Fruit fly (Drosophila melanogaster): Measurements from ENCODE around the gene TTLL3B.

Gene TTLL3B

dm6 chr2L:6717460-6717859 lies 15.2 kb upstream of the TTLL3B start, which contains the start of gene Aatf (continued):
- no peak for TF ChIP-seq pros (GFP tag; optimal IDR thresholded peaks at IDR 0.05)
- TF ChIP-seq CG1603 (tag; optimal IDR thresholded peaks at IDR 0.05): peak; percentile 64
- TF ChIP-seq Taf1 (GFP tag; IDR thresholded peaks at IDR 0.05): no peak
- TF ChIP-seq hkb (optimal IDR thresholded peaks at IDR 0.05): no peak
- TF ChIP-seq hkb (GFP tag; IDR thresholded peaks at IDR 0.05): no peak
- TF ChIP-seq CG1647 (GFP tag; optimal IDR thresholded peaks at IDR 0.05): no peak
- TF ChIP-seq CG11456 (GFP tag; IDR thresholded peaks at IDR 0.05): no peak
- no peak for TF ChIP-seq wdn (GFP tag; IDR thresholded peaks at IDR 0.05)
- no peak for TF ChIP-seq cas (GFP tag; IDR thresholded peaks at IDR 0.05)
- no peak for TF ChIP-seq toy (GFP tag; IDR thresholded peaks at IDR 0.05)
- no peak for TF ChIP-seq CG15696 (tag; optimal IDR thresholded peaks at IDR 0.05)
- TF ChIP-seq CG16815 (GFP tag; optimal IDR thresholded peaks at IDR 0.05): no peak
- no peak for TF ChIP-seq dati (GFP tag; IDR thresholded peaks at IDR 0.05)
- TF ChIP-seq Hr51 (GFP tag; optimal IDR thresholded peaks at IDR 0.05): no peak
- TF ChIP-seq CG10654 (GFP tag; optimal IDR thresholded peaks at IDR 0.05): no peak
- TF ChIP-seq hbn (GFP tag; IDR thresholded peaks at IDR 0.05; ENCODE audit: partially characterized antibody): peak; percentile 85
- no peak for TF ChIP-seq Meics (GFP tag; optimal IDR thresholded peaks at IDR 0.05)
- TF ChIP-seq CG16863 (GFP tag; optimal IDR thresholded peaks at IDR 0.05): no peak
- peak; percentile 22 for TF ChIP-seq CG17829 (tag; optimal IDR thresholded peaks at IDR 0.05)
- no peak for TF ChIP-seq Oli (tag; optimal IDR thresholded peaks at IDR 0.05)
- TF ChIP-seq br (optimal IDR thresholded peaks at IDR 0.05): no peak
- TF ChIP-seq CG18764 (GFP tag; optimal IDR thresholded peaks at IDR 0.05): no peak
- TF ChIP-seq sisA (GFP tag; IDR thresholded peaks at IDR 0.05): no peak
- TF ChIP-seq CG14441 (GFP tag; IDR thresholded peaks at IDR 0.05): no peak
- TF ChIP-seq CG2678 (tag; optimal IDR thresholded peaks at IDR 0.05): no peak
- TF ChIP-seq CG15073 (GFP tag; optimal IDR thresholded peaks at IDR 0.05): no peak
- TF ChIP-seq ind (GFP tag; optimal IDR thresholded peaks at IDR 0.05): no peak
- TF ChIP-seq Elba2 (GFP tag; optimal IDR thresholded peaks at IDR 0.05): no peak
- TF ChIP-seq Hsf (GFP tag; optimal IDR thresholded peaks at IDR 0.05): no peak
- no peak for TF ChIP-seq CG12236 (GFP tag; optimal IDR thresholded peaks at IDR 0.05)
- no peak for TF ChIP-seq CG10147 (GFP tag; optimal IDR thresholded peaks at IDR 0.05)
- TF ChIP-seq CG15269 (tag; optimal IDR thresholded peaks at IDR 0.05): no peak

- TF ChIP-seq Ets65A (GFP tag) (peak; percentile 92), ci (GFP tag; IDR thresholded peaks at IDR 0.05) (0 out of 3 replicates have a peak, but pooled peaks have one; percentile 23), Pdp1 (GFP tag; optimal IDR thresholded peaks at IDR 0.05) (no peak), CG17328 (GFP tag; IDR thresholded peaks at IDR 0.05) (0 out of 2 replicates have a peak, but pooled peaks have one; percentile 10)
Measured at dm6 chr2L:6721710-6722109, 11.0 kb upstream of the TTLL3B start.

dm6 chr2L:6722822-6723749 lies 9.6 kb upstream of the TTLL3B start, which contains the start of gene homer:
Gene homer (minus strand): TSS chr2L:6723359.
- TF ChIP-seq aop (GFP tag; IDR thresholded peaks at IDR 0.05) (no peak), slbo (GFP tag; IDR thresholded peaks at IDR 0.05) (no peak), Opbp (GFP tag; IDR thresholded peaks at IDR 0.05; ENCODE audit: partially characterized antibody) (peak; percentile 96), ftz-f1 (GFP tag; optimal IDR thresholded peaks at IDR 0.05) (peak; percentile 10), tll (GFP tag; optimal IDR thresholded peaks at IDR 0.05) (peak in 1 of 2 experiments; percentile 70), Hsf (GFP tag; optimal IDR thresholded peaks at IDR 0.05) (no peak), Xrp1 (GFP tag; IDR thresholded peaks at IDR 0.05) (peak; percentile 27; the same call in 1 of the 2 replicates), amos (GFP tag; IDR thresholded peaks at IDR 0.05; ENCODE audit: partially characterized antibody) (peak; percentile 95), CG9215 (GFP tag; IDR thresholded peaks at IDR 0.05) (0 out of 2 replicates have a peak, but pooled peaks have one; percentile 26), CG13296 (GFP tag; optimal IDR thresholded peaks at IDR 0.05) (peak; percentile 33), vvl (GFP tag; IDR thresholded peaks at IDR 0.05) (peak; percentile 18; the same call in 1 of the 2 replicates), en (GFP tag; optimal IDR thresholded peaks at IDR 0.05) (peak; percentile 11), CkIIα-i1 (GFP tag; IDR thresholded peaks at IDR 0.05) (0 out of 2 replicates have a peak, but pooled peaks have one; percentile 19), Bdp1 (GFP tag; optimal IDR thresholded peaks at IDR 0.05) (no peak), Mrtf (GFP tag; IDR thresholded peaks at IDR 0.05) (no peak)
